Fruit fly (Drosophila melanogaster): Measurements from ENCODE around the gene PIG-B.

Gene PIG-B

DNA sequence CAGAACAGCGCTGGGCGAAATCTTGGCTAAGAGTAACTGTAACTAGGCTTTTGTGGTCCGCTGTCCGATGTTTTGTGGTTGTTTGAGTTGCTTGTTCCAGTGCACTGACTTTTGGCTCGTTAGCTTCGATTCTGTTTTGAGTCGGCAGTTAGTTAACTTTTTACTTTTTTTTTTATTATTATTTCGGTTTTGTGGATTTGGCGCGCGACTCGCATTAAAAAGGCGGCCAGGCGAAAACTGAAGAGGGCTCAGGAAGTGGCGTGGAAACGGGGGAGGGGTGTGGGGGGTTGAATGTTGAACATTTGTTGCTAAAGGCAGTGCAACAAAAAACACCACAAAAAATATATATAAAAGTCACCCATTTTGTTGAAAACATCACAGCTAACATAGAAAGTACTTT, 27.6 kb upstream of the PIG-B start:
- TF ChIP-seq CG3032 (tag; optimal IDR thresholded peaks at IDR 0.05) (no peak), Hr4 (GFP tag; optimal IDR thresholded peaks at IDR 0.05) (no peak), CG6163 (GFP tag; IDR thresholded peaks at IDR 0.05) (0 out of 3 replicates have a peak, but pooled peaks have one; percentile 11)

DNA sequence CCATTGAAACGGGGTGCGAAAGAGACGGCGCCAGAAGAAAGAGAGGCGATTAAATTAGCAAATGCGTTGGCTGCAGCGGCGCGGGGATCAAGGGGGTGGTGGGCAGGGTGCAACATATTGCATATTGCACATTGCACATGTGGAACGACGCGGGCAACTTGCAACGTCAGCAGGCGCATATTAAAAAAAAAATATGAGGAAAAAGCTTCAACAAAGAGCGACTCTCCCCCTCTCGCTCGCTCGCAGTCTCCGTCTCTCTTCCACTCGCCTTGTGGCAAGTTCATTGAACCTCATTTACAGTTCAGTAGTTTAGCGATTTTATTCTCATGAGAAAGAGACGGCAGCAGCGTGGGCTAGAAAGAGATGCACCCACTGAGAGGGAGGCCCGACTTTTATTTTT, 27.1 kb upstream of the PIG-B start:
- TF ChIP-seq fkh (GFP tag; optimal IDR thresholded peaks at IDR 0.05) (no peak), CG15336 (GFP tag; IDR thresholded peaks at IDR 0.05) (no peak), Eip78C (GFP tag) (peak; percentile 22), dsx (GFP tag; optimal IDR thresholded peaks at IDR 0.05; ENCODE audit: poor library complexity, severe bottlenecking) (peak; percentile 22), Ets96B (tag; optimal IDR thresholded peaks at IDR 0.05) (no peak), CG1621 (tag; optimal IDR thresholded peaks at IDR 0.05) (no peak), CG11294 (GFP tag; IDR thresholded peaks at IDR 0.05) (no peak), CG8119 (GFP tag; IDR thresholded peaks at IDR 0.05) (no peak), CG31627 (GFP tag; optimal IDR thresholded peaks at IDR 0.05) (no peak), Ets21C (GFP tag; optimal IDR thresholded peaks at IDR 0.05) (no peak), eg (GFP tag; IDR thresholded peaks at IDR 0.05) (peak; percentile 29; the same call in 1 of the 3 replicates), CG6276 (GFP tag; optimal IDR thresholded peaks at IDR 0.05) (peak; percentile 25), CG10631 (GFP tag; optimal IDR thresholded peaks at IDR 0.05) (no peak), net (GFP tag; optimal IDR thresholded peaks at IDR 0.05) (no peak), spab (GFP tag; optimal IDR thresholded peaks at IDR 0.05) (no peak), esn (GFP tag; optimal IDR thresholded peaks at IDR 0.05) (no peak), CG8319 (GFP tag; optimal IDR thresholded peaks at IDR 0.05) (no peak), svp (GFP tag) (peak; percentile 0), Gug (GFP tag; IDR thresholded peaks at IDR 0.05) (no peak), ss (GFP tag; optimal IDR thresholded peaks at IDR 0.05) (peak in 1 of 2 experiments; percentile 19)

dm6 chr3L:3785002-3785661, 25.9 kb upstream of the PIG-B start:
- TF ChIP-seq CG10669 (GFP tag; optimal IDR thresholded peaks at IDR 0.05) (peak; percentile 95), ss (GFP tag; optimal IDR thresholded peaks at IDR 0.05) (peak; percentile 88 to 98), CG1621 (tag; optimal IDR thresholded peaks at IDR 0.05) (peak; percentile 99), Blimp-1 (GFP tag; optimal IDR thresholded peaks at IDR 0.05) (peak; percentile 83), vri (GFP tag; optimal IDR thresholded peaks at IDR 0.05) (peak; percentile 98), esn (GFP tag; optimal IDR thresholded peaks at IDR 0.05) (peak; percentile 99), CG31627 (GFP tag; optimal IDR thresholded peaks at IDR 0.05) (peak; percentile 99), CG15336 (GFP tag; IDR thresholded peaks at IDR 0.05) (peak; percentile 99), dsx (GFP tag; optimal IDR thresholded peaks at IDR 0.05; ENCODE audit: poor library complexity, severe bottlenecking) (peak; percentile 96), Hr39 (GFP tag; optimal IDR thresholded peaks at IDR 0.05) (peak; percentile 99), Sox15 (GFP tag; optimal IDR thresholded peaks at IDR 0.05) (peak; percentile 99), CG10631 (GFP tag; optimal IDR thresholded peaks at IDR 0.05) (peak; percentile 99), dac (GFP tag; optimal IDR thresholded peaks at IDR 0.05) (peak; percentile 98), salr (GFP tag; optimal IDR thresholded peaks at IDR 0.05) (peak; percentile 96 to 98), CG4318 (GFP tag; optimal IDR thresholded peaks at IDR 0.05) (peak; percentile 98), Met (GFP tag; optimal IDR thresholded peaks at IDR 0.05) (peak; percentile 99), fd85E (GFP tag; optimal IDR thresholded peaks at IDR 0.05) (peak; percentile 92), Eip75B (GFP tag; optimal IDR thresholded peaks at IDR 0.05) (peak; percentile 99), acj6 (GFP tag; optimal IDR thresholded peaks at IDR 0.05) (peak; percentile 99), CG6792 (GFP tag; optimal IDR thresholded peaks at IDR 0.05) (peak; percentile 99), OdsH (GFP tag; optimal IDR thresholded peaks at IDR 0.05) (peak; percentile 99), CG34406 (GFP tag; optimal IDR thresholded peaks at IDR 0.05) (peak; percentile 99), Hr4 (GFP tag; optimal IDR thresholded peaks at IDR 0.05) (peak; percentile 99), CG8319 (GFP tag; optimal IDR thresholded peaks at IDR 0.05) (peak; percentile 99), CG9139 (GFP tag; optimal IDR thresholded peaks at IDR 0.05) (peak; percentile 90), Smox (GFP tag; optimal IDR thresholded peaks at IDR 0.05) (peak; percentile 99), Hr38 (GFP tag; optimal IDR thresholded peaks at IDR 0.05) (peak; percentile 97), lz (GFP tag; optimal IDR thresholded peaks at IDR 0.05) (peak; percentile 99), CG32006 (GFP tag; optimal IDR thresholded peaks at IDR 0.05) (peak; percentile 99), topi (GFP tag; optimal IDR thresholded peaks at IDR 0.05) (peak; percentile 98), CG16779 (tag; optimal IDR thresholded peaks at IDR 0.05) (peak; percentile 96), Lpt (GFP tag; optimal IDR thresholded peaks at IDR 0.05) (peak; percentile 99), pdm3 (GFP tag; optimal IDR thresholded peaks at IDR 0.05) (peak; percentile 99), Eip78C (GFP tag) (peak; percentile 100)
